Fruit fly (Drosophila melanogaster) whole organism, prepupa: ENCODE measurements around the gene Rcd7.

Experiments
- Blimp-1 ChIP-seq: fragments of 200-800 bp; sonication (Bioruptor generic); optimal IDR thresholded peaks from 3 replicates; lab custom pipeline; 2017; ENCODE audit warnings: missing biosample characterization, missing genetic modification characterization, mild to moderate bottlenecking, moderate library complexity, missing genetic modification reagents
- CG10631 ChIP-seq: fragments of 200-800 bp; sonication (Bioruptor generic); optimal IDR thresholded peaks from 2 replicates; lab custom pipeline; 2016; ENCODE audit warnings: missing biosample characterization, missing genetic modification characterization
- CG10669 ChIP-seq: fragments of 200-800 bp; sonication (Bioruptor generic); optimal IDR thresholded peaks from 3 replicates; lab custom pipeline; 2018; ENCODE audit warnings: missing biosample characterization, mild to moderate bottlenecking, missing genetic modification characterization, moderate library complexity
- CG11294 ChIP-seq: fragments of 200-800 bp; sonication (Bioruptor generic); IDR thresholded peaks from 2 replicates; pipeline ENCODE4 v1.3.6; 2022; ENCODE audit warnings: missing biosample characterization, missing genetic modification characterization
- CG11762 ChIP-seq: fragments of 200-800 bp; sonication (Bioruptor generic); optimal IDR thresholded peaks from 3 replicates; lab custom pipeline; 2016; ENCODE audit warnings: missing biosample characterization, missing genetic modification characterization; ENCODE audit not compliant: insufficient read depth
- CG15336 ChIP-seq: fragments of 200-800 bp; sonication (Bioruptor generic); IDR thresholded peaks from 2 replicates; pipeline ENCODE4 v1.3.6; 2022; ENCODE audit warnings: missing biosample characterization, missing genetic modification characterization
- CG1621 ChIP-seq: fragments of 200-800 bp; sonication (Bioruptor generic); optimal IDR thresholded peaks from 3 replicates; lab custom pipeline; 2018; ENCODE audit warnings: missing biosample characterization, mild to moderate bottlenecking, missing genetic modification characterization
- CG16779 ChIP-seq: fragments of 200-800 bp; sonication (Bioruptor generic); optimal IDR thresholded peaks from 3 replicates; lab custom pipeline; 2017; ENCODE audit warnings: missing biosample characterization, mild to moderate bottlenecking, missing genetic modification characterization
- CG3032 ChIP-seq: fragments of 200-800 bp; optimal IDR thresholded peaks from 2 replicates; lab custom pipeline; 2019; ENCODE audit warnings: missing biosample characterization, mild to moderate bottlenecking, missing genetic modification characterization, moderate library complexity
- CG32006 ChIP-seq: fragments of 200-800 bp; sonication (Bioruptor generic); optimal IDR thresholded peaks from 3 replicates; lab custom pipeline; 2017; ENCODE audit warnings: missing biosample characterization, mild to moderate bottlenecking, missing genetic modification characterization
- CG34406 ChIP-seq: fragments of 200-800 bp; sonication (Bioruptor generic); optimal IDR thresholded peaks from 3 replicates; lab custom pipeline; 2016; ENCODE audit warnings: missing biosample characterization, missing genetic modification characterization
- CG3919 ChIP-seq: fragments of 200-800 bp; sonication (Bioruptor generic); optimal IDR thresholded peaks from 3 replicates; lab custom pipeline; 2016; ENCODE audit warnings: missing biosample characterization, missing genetic modification characterization
- CG4318 ChIP-seq: fragments of 200-800 bp; sonication (Bioruptor generic); optimal IDR thresholded peaks from 3 replicates; lab custom pipeline; 2017; ENCODE audit warnings: missing biosample characterization, mild to moderate bottlenecking, missing genetic modification characterization
- CG6163 ChIP-seq: fragments of 200-800 bp; sonication (Bioruptor generic); IDR thresholded peaks from 3 replicates; pipeline ENCODE4 v1.3.6; 2022; ENCODE audit warnings: missing biosample characterization, missing genetic modification characterization
- CG6276 ChIP-seq: fragments of 200-800 bp; sonication (Bioruptor generic); optimal IDR thresholded peaks from 2 replicates; lab custom pipeline; 2017; ENCODE audit warnings: missing biosample characterization, mild to moderate bottlenecking, missing genetic modification characterization
- CG6792 ChIP-seq: fragments of 200-800 bp; sonication (Bioruptor generic); optimal IDR thresholded peaks from 3 replicates; lab custom pipeline; 2016; ENCODE audit warnings: missing biosample characterization, missing genetic modification characterization
- CG6854 ChIP-seq: fragments of 200-800 bp; sonication (Bioruptor generic); optimal IDR thresholded peaks from 2 replicates; lab custom pipeline; 2017; ENCODE audit warnings: missing biosample characterization, mild to moderate bottlenecking, missing genetic modification characterization
- CG7368 ChIP-seq: fragments of 200-800 bp; sonication (Bioruptor generic); optimal IDR thresholded peaks from 3 replicates; lab custom pipeline; 2016; ENCODE audit warnings: missing biosample characterization, missing genetic modification characterization
- CG8319 ChIP-seq: fragments of 200-800 bp; sonication (Bioruptor generic); optimal IDR thresholded peaks from 3 replicates; lab custom pipeline; 2016; ENCODE audit warnings: missing biosample characterization, missing genetic modification characterization
- CG8632 ChIP-seq: fragments of 200-800 bp; sonication (Bioruptor generic); optimal IDR thresholded peaks from 3 replicates; lab custom pipeline; 2016; ENCODE audit warnings: missing biosample characterization, missing genetic modification characterization
- CG9139 ChIP-seq: fragments of 200-800 bp; sonication (Bioruptor generic); optimal IDR thresholded peaks from 3 replicates; lab custom pipeline; 2017; ENCODE audit warnings: missing biosample characterization, mild to moderate bottlenecking, missing genetic modification characterization
- Eip75B ChIP-seq: fragments of 200-800 bp; sonication (Bioruptor generic); optimal IDR thresholded peaks from 3 replicates; lab custom pipeline; 2016; ENCODE audit warnings: missing biosample characterization, missing genetic modification characterization
- Eip78C ChIP-seq: fragments of 200-800 bp; sonication (Bioruptor generic); peaks from one replicate; lab custom pipeline; 2016; ENCODE audit warnings: missing biosample characterization, missing genetic modification characterization
- Eip93F ChIP-seq: fragments of 200-800 bp; sonication (Bioruptor generic); optimal IDR thresholded peaks from 2 replicates; lab custom pipeline; 2016; ENCODE audit warnings: missing biosample characterization, mild to moderate bottlenecking, missing genetic modification characterization
- Ets21C ChIP-seq: fragments of 200-800 bp; sonication (Bioruptor generic); optimal IDR thresholded peaks from 3 replicates; lab custom pipeline; 2016; ENCODE audit warnings: missing biosample characterization, missing genetic modification characterization
- Ets96B ChIP-seq: fragments of 200-800 bp; optimal IDR thresholded peaks from 2 replicates; lab custom pipeline; 2019; ENCODE audit warnings: missing biosample characterization, mild to moderate bottlenecking, missing genetic modification characterization, moderate library complexity
- Gug ChIP-seq: fragments of 200-800 bp; sonication (Bioruptor generic); IDR thresholded peaks from 2 replicates; pipeline ENCODE4 v1.3.6; 2022; ENCODE audit warnings: missing biosample characterization, missing genetic modification characterization
- Hr39 ChIP-seq: fragments of 200-800 bp; sonication (Bioruptor generic); optimal IDR thresholded peaks from 2 replicates; lab custom pipeline; 2016; ENCODE audit warnings: missing biosample characterization, missing genetic modification characterization
- Lpt ChIP-seq: fragments of 200-800 bp; sonication (Bioruptor generic); optimal IDR thresholded peaks from 3 replicates; lab custom pipeline; 2016; ENCODE audit warnings: missing biosample characterization, missing genetic modification characterization
- Smox ChIP-seq: fragments of 200-800 bp; sonication (Bioruptor generic); optimal IDR thresholded peaks from 3 replicates; lab custom pipeline; 2016; ENCODE audit warnings: missing biosample characterization, missing genetic modification characterization
- Sox15 ChIP-seq: fragments of 200-800 bp; sonication (Bioruptor generic); optimal IDR thresholded peaks from 3 replicates; lab custom pipeline; 2016; ENCODE audit warnings: missing biosample characterization, missing genetic modification characterization
- achi ChIP-seq: fragments of 200-800 bp; sonication (Bioruptor generic); optimal IDR thresholded peaks from 3 replicates; lab custom pipeline; 2016; ENCODE audit warnings: missing biosample characterization, missing genetic modification characterization
- acj6 ChIP-seq: fragments of 200-800 bp; sonication (Bioruptor generic); optimal IDR thresholded peaks from 3 replicates; lab custom pipeline; 2016; ENCODE audit warnings: missing biosample characterization, missing genetic modification characterization
- cyc ChIP-seq: fragments of 200-800 bp; sonication (Bioruptor generic); optimal IDR thresholded peaks from 3 replicates; lab custom pipeline; 2016; ENCODE audit warnings: missing biosample characterization, missing genetic modification characterization
- dac ChIP-seq: fragments of 200-800 bp; sonication (Bioruptor generic); optimal IDR thresholded peaks from 2 replicates; lab custom pipeline; 2017; ENCODE audit warnings: missing biosample characterization, mild to moderate bottlenecking, missing genetic modification characterization
- eg ChIP-seq: fragments of 200-800 bp; sonication (Bioruptor generic); IDR thresholded peaks from 3 replicates; pipeline ENCODE4 v1.3.6; 2022; ENCODE audit warnings: missing biosample characterization, missing genetic modification characterization
- esn ChIP-seq: fragments of 200-800 bp; sonication (Bioruptor generic); optimal IDR thresholded peaks from 2 replicates; lab custom pipeline; 2016; ENCODE audit warnings: missing biosample characterization, mild to moderate bottlenecking, missing genetic modification characterization, moderate library complexity
- fd59A ChIP-seq: fragments of 200-800 bp; sonication (Bioruptor generic); optimal IDR thresholded peaks from 2 replicates; lab custom pipeline; 2017; ENCODE audit warnings: missing biosample characterization, mild to moderate bottlenecking, missing genetic modification characterization, missing genetic modification reagents
- fkh ChIP-seq: fragments of 200-800 bp; sonication (Bioruptor generic); optimal IDR thresholded peaks from 3 replicates; lab custom pipeline; 2017; ENCODE audit warnings: missing biosample characterization, mild to moderate bottlenecking, missing genetic modification characterization, moderate library complexity
- lz ChIP-seq: fragments of 200-800 bp; sonication (Bioruptor generic); optimal IDR thresholded peaks from 3 replicates; lab custom pipeline; 2016; ENCODE audit warnings: missing biosample characterization, missing genetic modification characterization
- net ChIP-seq: fragments of 200-800 bp; sonication (Bioruptor generic); optimal IDR thresholded peaks from 3 replicates; lab custom pipeline; 2016; ENCODE audit warnings: missing biosample characterization, missing genetic modification characterization
- salr ChIP-seq, 2 experiments: fragments of 200-800 bp; sonication (Bioruptor generic); optimal IDR thresholded peaks; 3 replicates each; lab custom pipeline; 2016 to 2018; ENCODE audit warnings: missing biosample characterization in 2 of 2, missing genetic modification characterization in 2 of 2, mild to moderate bottlenecking in 1 of 2
- spab ChIP-seq: fragments of 200-800 bp; sonication (Bioruptor generic); optimal IDR thresholded peaks from 2 replicates; lab custom pipeline; 2017; ENCODE audit warnings: missing biosample characterization, mild to moderate bottlenecking, missing genetic modification characterization, missing genetic modification reagents
- ss ChIP-seq, 2 experiments: fragments of 200-800 bp; sonication (Bioruptor generic); optimal IDR thresholded peaks; 2 replicates in 1 of 2; 3 replicates in 1 of 2; lab custom pipeline; 2017 to 2018; ENCODE audit warnings: mild to moderate bottlenecking in 2 of 2, missing biosample characterization in 2 of 2, missing genetic modification characterization in 2 of 2, moderate library complexity in 1 of 2
- svp ChIP-seq: fragments of 200-800 bp; sonication (Bioruptor generic); peaks from one replicate; lab custom pipeline; 2016; ENCODE audit warnings: missing biosample characterization, missing genetic modification characterization
- topi ChIP-seq: fragments of 200-800 bp; sonication (Bioruptor generic); optimal IDR thresholded peaks from 3 replicates; lab custom pipeline; 2016; ENCODE audit warnings: missing biosample characterization, missing genetic modification characterization
- vri ChIP-seq: fragments of 200-800 bp; sonication (Bioruptor generic); optimal IDR thresholded peaks from 3 replicates; lab custom pipeline; 2016; ENCODE audit warnings: missing biosample characterization, mild to moderate bottlenecking, missing genetic modification characterization

Gene Rcd7

dm6 chr3L:19560695-19561246 is 15.9 kb downstream of the Rcd7 start (continued):
- TF ChIP-seq CG6163 (GFP tag; lab: Robert Waterston, UW) (peak; percentile 99), net (GFP tag; lab: Kevin White, UChicago) (peak; percentile 99), dac (GFP tag; lab: Kevin White, UChicago) (peak; percentile 94), CG16779 (peak; percentile 95), ss (GFP tag; optimal IDR thresholded peaks at IDR 0.05; lab: Kevin White, UChicago) (peak; percentile 99), CG15336 (GFP tag; lab: Robert Waterston, UW) (peak; percentile 99), CG11294 (GFP tag; lab: Robert Waterston, UW) (peak; percentile 94), Eip75B (GFP tag; lab: Kevin White, UChicago) (peak; percentile 99), achi (GFP tag; lab: Kevin White, UChicago) (peak; percentile 98), spab (peak; percentile 98), lz (GFP tag; lab: Kevin White, UChicago) (peak; percentile 98), CG6792 (GFP tag; lab: Kevin White, UChicago) (peak; percentile 98), Ets96B (tag; lab: Kevin White, UChicago) (peak; percentile 98), CG11762 (GFP tag; lab: Kevin White, UChicago) (peak; percentile 97), CG8319 (GFP tag; lab: Kevin White, UChicago) (peak; percentile 95), eg (peak; percentile 99), Eip93F (GFP tag; lab: Kevin White, UChicago) (peak; percentile 99), CG7368 (peak; percentile 97)

DNA sequence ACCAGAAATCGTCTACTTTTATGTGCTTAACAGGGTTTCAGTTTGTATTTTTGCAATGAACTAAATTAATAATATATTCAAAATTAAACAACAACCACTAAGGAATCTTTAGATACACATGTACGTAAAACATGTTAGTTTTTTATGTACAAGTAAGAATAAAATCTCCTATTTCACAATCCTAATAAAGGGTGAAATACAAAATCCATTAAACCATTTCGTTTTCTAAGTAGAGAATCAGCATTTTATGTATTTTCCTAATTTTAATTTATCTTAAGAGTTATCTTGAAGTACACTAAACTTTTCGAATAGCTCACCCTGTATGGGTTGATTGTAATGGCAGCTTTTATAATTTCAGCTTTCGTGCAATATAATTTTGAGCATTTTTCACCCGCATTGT is 16.8 kb downstream of the Rcd7 start:
- TF ChIP-seq acj6 (GFP tag; lab: Kevin White, UChicago) (peak; percentile 84), CG16779 (peak; percentile 71), CG8319 (GFP tag; lab: Kevin White, UChicago) (peak; percentile 67), Ets21C (GFP tag; lab: Kevin White, UChicago) (peak; percentile 69), eg (peak; percentile 84), CG8632 (GFP tag; lab: Kevin White, UChicago) (peak; percentile 87), fd59A (GFP tag; lab: Kevin White, UChicago) (peak; percentile 36), dac (GFP tag; lab: Kevin White, UChicago) (peak; percentile 16), CG3032 (tag; lab: Kevin White, UChicago) (peak; percentile 60), CG4318 (GFP tag; lab: Kevin White, UChicago) (peak; percentile 80), svp (GFP tag; lab: Kevin White, UChicago) (peak; percentile 93), CG10631 (GFP tag; lab: Kevin White, UChicago) (peak; percentile 70), Smox (GFP tag; lab: Kevin White, UChicago) (peak; percentile 85), spab (peak; percentile 32), CG1621 (tag; lab: Kevin White, UChicago) (no peak), Sox15 (GFP tag; lab: Kevin White, UChicago) (peak; percentile 62), CG32006 (GFP tag; lab: Kevin White, UChicago) (peak; percentile 86), CG3919 (peak; percentile 77), CG34406 (GFP tag; lab: Kevin White, UChicago) (peak; percentile 87), ss (GFP tag; optimal IDR thresholded peaks at IDR 0.05; lab: Kevin White, UChicago) (no peak), CG6276 (GFP tag; lab: Kevin White, UChicago) (peak; percentile 94), Blimp-1 (GFP tag; lab: Kevin White, UChicago) (peak; percentile 8), Hr39 (GFP tag; lab: Kevin White, UChicago) (peak; percentile 67), CG6163 (GFP tag; lab: Robert Waterston, UW) (peak; percentile 71), Lpt (GFP tag; lab: Kevin White, UChicago) (peak; percentile 73), Ets96B (tag; lab: Kevin White, UChicago) (peak; percentile 74), topi (GFP tag; lab: Kevin White, UChicago) (peak; percentile 81), CG10669 (peak; percentile 55), Eip78C (GFP tag; lab: Kevin White, UChicago) (peak; percentile 97), Gug (GFP tag; lab: Robert Waterston, UW) (peak; percentile 56), CG9139 (GFP tag; lab: Kevin White, UChicago) (no peak), vri (GFP tag; lab: Kevin White, UChicago) (peak; percentile 49), CG7368 (peak; percentile 73), esn (GFP tag; lab: Kevin White, UChicago) (peak; percentile 90), CG6792 (GFP tag; lab: Kevin White, UChicago) (peak; percentile 86), CG11762 (GFP tag; lab: Kevin White, UChicago) (peak; percentile 84), net (GFP tag; lab: Kevin White, UChicago) (peak; percentile 88), salr (GFP tag; optimal IDR thresholded peaks at IDR 0.05; lab: Kevin White, UChicago) (peak in 1 of 2 experiments; percentile 84), fkh (no peak), CG6854 (no peak), cyc (GFP tag; lab: Kevin White, UChicago) (peak; percentile 42)
